Worm (Caenorhabditis elegans) whole organism, late embryonic: Measurements from ENCODE around the gene acc-1.

Experiments used
- ceh-2 ChIP-seq: sonication (generic microtip); optimal IDR thresholded peaks from 2 replicates; lab custom pipeline; 2016; ENCODE audit warnings: missing genotype, missing genetic modification characterization, missing compliant biosample characterization
- ceh-30 ChIP-seq: fragments of 150-350 bp; optimal IDR thresholded peaks from 2 replicates; lab custom pipeline; 2014; ENCODE audit warnings: missing biosample characterization, missing genetic modification characterization
- hlh-6 ChIP-seq: sonication (generic microtip); optimal IDR thresholded peaks from 2 replicates; lab custom pipeline; 2016; ENCODE audit warnings: missing genotype, missing genetic modification characterization, missing compliant biosample characterization
- nfya-1 ChIP-seq: sonication (generic microtip); optimal IDR thresholded peaks from 2 replicates; lab custom pipeline; 2017; ENCODE audit warnings: missing genetic modification characterization, mild to moderate bottlenecking, missing compliant biosample characterization, antibody characterized with exemption, moderate library complexity
- pha-4 ChIP-seq: fragments of 150-350 bp; optimal IDR thresholded peaks from 2 replicates; lab custom pipeline; 2018; ENCODE audit warnings: missing biosample characterization, missing genetic modification reagents, missing genetic modification characterization
- pqm-1 ChIP-seq: sonication (generic microtip); optimal IDR thresholded peaks from 2 replicates; lab custom pipeline; 2016; ENCODE audit warnings: missing genetic modification characterization, missing compliant biosample characterization
- unc-3 ChIP-seq, 2 experiments: fragments of 200-800 bp in 1 of 2; sonication (Bioruptor generic) in 1 of 2; sonication (generic microtip) in 1 of 2; conservative IDR thresholded peaks in 1 of 2; optimal IDR thresholded peaks in 1 of 2; 2 replicates each; pipeline versions ENCODE4 v1.3.6 to Lab custom; 2016 to 2022; ENCODE audit warnings: missing compliant biosample characterization in 2 of 2, missing genetic modification characterization in 2 of 2, missing genetic modification reagents in 1 of 2

- no peak for TF ChIP-seq pqm-1 (tag; lab: Kevin White, UChicago)
- TF ChIP-seq ceh-30: no peak
- TF ChIP-seq pha-4 (tag; lab: Kevin White, UChicago): no peak
- no peak for TF ChIP-seq hlh-6 (tag; lab: Kevin White, UChicago)
- no peak for TF ChIP-seq nfya-1 (tag; lab: Kevin White, UChicago)
- no peak for TF ChIP-seq unc-3 (GFP tag; conservative IDR thresholded peaks at IDR 0.05; lab: Robert Waterston, UW)
- no peak for TF ChIP-seq unc-3 (tag; optimal IDR thresholded peaks at IDR 0.05; lab: Kevin White, UChicago)
- TF ChIP-seq ceh-2 (tag; lab: Kevin White, UChicago): no peak
Observed at ce11 chrIV:9651234-9651633, 6.6 kb upstream of the acc-1 start, which contains the start of gene chca-1.
